Worm (Caenorhabditis elegans): ENCODE results near the gene gei-6.

DNA sequence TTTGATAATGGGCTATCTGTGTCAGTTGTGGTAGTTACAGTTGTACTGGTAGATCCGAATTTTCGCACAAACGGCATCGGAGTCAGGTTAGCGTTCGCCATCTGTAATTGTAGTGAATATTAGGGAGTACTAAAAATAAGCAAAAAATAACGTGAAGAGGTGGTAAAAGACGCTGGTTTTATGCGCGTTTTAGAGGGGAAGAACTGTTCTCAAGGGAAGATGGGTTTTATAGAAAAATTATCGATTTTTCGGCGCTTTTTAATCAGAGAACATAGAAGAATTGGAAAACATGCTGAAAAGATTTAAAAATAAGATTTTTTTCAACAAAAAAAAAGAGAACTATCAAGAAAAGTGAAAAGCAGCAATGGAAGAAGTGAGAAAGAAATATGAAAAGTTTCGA, 7.5 kb downstream of the gei-6 start, which contains the start of gene C13F10.7:
- TF ChIP-seq snpc-4 (tag; optimal IDR thresholded peaks at IDR 0.05) (no peak), nhr-25 (tag; optimal IDR thresholded peaks at IDR 0.05) (no peak), elt-1 (tag; optimal IDR thresholded peaks at IDR 0.05) (no peak), sea-2 (GFP tag; optimal IDR thresholded peaks at IDR 0.05) (no peak), nfya-1 (tag; optimal IDR thresholded peaks at IDR 0.05; ENCODE audit: insufficient read depth) (no peak), lin-39 (tag; optimal IDR thresholded peaks at IDR 0.05) (no peak)

All from whole organism, L3 larva.